Worm (Caenorhabditis elegans) whole organism, L4 larva: ENCODE measurements around the gene dmsr-8.

Experiments used
- F10B5.3 ChIP-seq: sonication (generic microtip); optimal IDR thresholded peaks from 2 replicates; lab custom pipeline; 2016; ENCODE audit warnings: mild to moderate bottlenecking, missing genetic modification characterization, missing compliant biosample characterization
- F37D6.2 ChIP-seq: sonication (generic microtip); optimal IDR thresholded peaks from 2 replicates; lab custom pipeline; 2016; ENCODE audit warnings: mild to moderate bottlenecking, missing genetic modification characterization, missing compliant biosample characterization
- F44E2.7 ChIP-seq: fragments of 200-800 bp; sonication (Bioruptor generic); IDR thresholded peaks from 2 replicates; pipeline ENCODE4 v2.1.2; 2022; ENCODE audit warnings: missing genetic modification characterization, missing compliant biosample characterization
- T20F7.1 ChIP-seq: fragments of 200-800 bp; sonication (Bioruptor generic); optimal IDR thresholded peaks from 2 replicates; lab custom pipeline; 2018; ENCODE audit warnings: mild to moderate bottlenecking, missing genetic modification characterization, missing compliant biosample characterization
- T26A8.4 ChIP-seq: fragments of 200-800 bp; sonication (Bioruptor generic); IDR thresholded peaks from 2 replicates; pipeline ENCODE4 v1.3.6; 2022; ENCODE audit warnings: missing genetic modification characterization, missing compliant biosample characterization
- Y48G9A.11 ChIP-seq: fragments of 200-800 bp; sonication (Bioruptor generic); IDR thresholded peaks from 2 replicates; pipeline ENCODE4 v1.3.6; 2022; ENCODE audit warnings: missing genetic modification reagents, missing genetic modification characterization, missing compliant biosample characterization
- ZK337.2 ChIP-seq: fragments of 200-800 bp; sonication (Bioruptor generic); IDR thresholded peaks from 2 replicates; pipeline ENCODE4 v1.3.6; 2022; ENCODE audit warnings: missing genetic modification reagents, missing genetic modification characterization, missing compliant biosample characterization
- aly-2 ChIP-seq: sonication (generic microtip); optimal IDR thresholded peaks from 2 replicates; lab custom pipeline; 2018; ENCODE audit warnings: missing biosample characterization, missing genetic modification characterization
- ama-1 ChIP-seq: fragments of 150-350 bp; optimal IDR thresholded peaks from 2 replicates; lab custom pipeline; 2014; ENCODE audit warnings: inconsistent platforms, mixed read lengths
- arid-1 ChIP-seq: fragments of 200-800 bp; sonication (Bioruptor generic); conservative IDR thresholded peaks from 2 replicates; pipeline ENCODE4 v1.3.6; 2022; ENCODE audit warnings: missing genetic modification reagents, missing genetic modification characterization, missing compliant biosample characterization
- attf-4 ChIP-seq: sonication (generic microtip); optimal IDR thresholded peaks from 3 replicates; lab custom pipeline; 2017; ENCODE audit warnings: missing biosample characterization, missing genetic modification characterization
- ceh-20 ChIP-seq: fragments of 200-800 bp; sonication (Bioruptor generic); IDR thresholded peaks from 2 replicates; pipeline ENCODE4 v1.3.6; 2022; ENCODE audit warnings: missing genetic modification reagents, missing genetic modification characterization, missing compliant biosample characterization
- ceh-44 ChIP-seq: fragments of 200-800 bp; sonication (Bioruptor generic); IDR thresholded peaks from 2 replicates; pipeline ENCODE4 v1.3.6; 2022; ENCODE audit warnings: missing genetic modification reagents, missing genetic modification characterization, missing compliant biosample characterization
- ceh-62 ChIP-seq: sonication (generic microtip); optimal IDR thresholded peaks from 2 replicates; lab custom pipeline; 2017; ENCODE audit warnings: missing biosample characterization, missing genetic modification characterization
- cey-2 ChIP-seq: sonication (generic microtip); optimal IDR thresholded peaks from 3 replicates; lab custom pipeline; 2017; ENCODE audit warnings: missing genetic modification characterization, mild to moderate bottlenecking, missing compliant biosample characterization, antibody characterized with exemption, borderline replicate concordance; ENCODE audit not compliant: insufficient read depth
- ctbp-1 ChIP-seq: fragments of 200-800 bp; sonication (Bioruptor generic); IDR thresholded peaks from 2 replicates; pipeline ENCODE4 v1.3.6; 2022; ENCODE audit warnings: missing genetic modification reagents, missing genetic modification characterization, missing compliant biosample characterization
- daf-16 ChIP-seq, 3 experiments: sonication (generic microtip); optimal IDR thresholded peaks; 2 replicates each; lab custom pipeline; 2016 to 2017; ENCODE audit warnings: missing genetic modification characterization in 3 of 3, missing genetic modification reagents in 3 of 3, mild to moderate bottlenecking in 2 of 3, missing compliant biosample characterization in 2 of 3, missing biosample characterization in 1 of 3, moderate library complexity in 1 of 3
- daf-19 ChIP-seq: fragments of 200-800 bp; sonication (Bioruptor generic); conservative IDR thresholded peaks from 2 replicates; pipeline ENCODE4 v1.3.6; 2022; ENCODE audit warnings: missing genetic modification characterization, missing compliant biosample characterization
- dmd-6 ChIP-seq: fragments of 200-800 bp; sonication (Bioruptor generic); IDR thresholded peaks from 2 replicates; pipeline ENCODE4 v1.3.6; 2022; ENCODE audit warnings: missing genetic modification reagents, missing genetic modification characterization, missing compliant biosample characterization
- dmd-8 ChIP-seq: fragments of 200-800 bp; sonication (Bioruptor generic); IDR thresholded peaks from 2 replicates; pipeline ENCODE4 v1.3.6; 2022; ENCODE audit warnings: missing genetic modification characterization, missing compliant biosample characterization
- dve-1 ChIP-seq: sonication (generic microtip); optimal IDR thresholded peaks from 2 replicates; lab custom pipeline; 2017; ENCODE audit warnings: antibody characterized with exemption, mild to moderate bottlenecking, missing genetic modification characterization, missing compliant biosample characterization; ENCODE audit not compliant: insufficient read depth
- egl-27 ChIP-seq: sonication (generic microtip); optimal IDR thresholded peaks from 3 replicates; lab custom pipeline; 2017; ENCODE audit warnings: missing biosample characterization, missing genetic modification reagents, missing genetic modification characterization
- egl-43 ChIP-seq: fragments of 200-800 bp; sonication (Bioruptor generic); IDR thresholded peaks from 2 replicates; pipeline ENCODE4 v1.3.6; 2022; ENCODE audit warnings: missing genetic modification reagents, missing genetic modification characterization, missing compliant biosample characterization
- fos-1 ChIP-seq: fragments of 150-350 bp; optimal IDR thresholded peaks from 2 replicates; lab custom pipeline; 2014; ENCODE audit warnings: missing biosample characterization, missing genetic modification characterization
- hif-1 ChIP-seq, 2 experiments: sonication (generic microtip); optimal IDR thresholded peaks; 2 replicates each; lab custom pipeline; 2016 to 2017; ENCODE audit warnings: missing compliant biosample characterization in 2 of 2, missing genetic modification characterization in 2 of 2, missing genetic modification reagents in 2 of 2, missing genotype in 2 of 2, mild to moderate bottlenecking in 1 of 2
- hlh-11 ChIP-seq: fragments of 200-800 bp; sonication (Bioruptor generic); optimal IDR thresholded peaks from 2 replicates; lab custom pipeline; 2018; ENCODE audit warnings: mild to moderate bottlenecking, missing genetic modification characterization, missing compliant biosample characterization
- lin-1 ChIP-seq: fragments of 200-800 bp; sonication (Bioruptor generic); IDR thresholded peaks from 2 replicates; pipeline ENCODE4 v1.3.6; 2022; ENCODE audit warnings: missing genetic modification reagents, missing genetic modification characterization, missing compliant biosample characterization
- lin-13 ChIP-seq: fragments of 150-350 bp; optimal IDR thresholded peaks from 2 replicates; lab custom pipeline; 2014; ENCODE audit warnings: missing biosample characterization, missing genetic modification reagents, missing genetic modification characterization
- lin-29 ChIP-seq: fragments of 200-800 bp; sonication (Bioruptor generic); IDR thresholded peaks from 2 replicates; pipeline ENCODE4 v1.3.6; 2022; ENCODE audit warnings: missing genetic modification reagents, missing genetic modification characterization, missing compliant biosample characterization
- lin-39 ChIP-seq: fragments of 150-350 bp; optimal IDR thresholded peaks from 2 replicates; lab custom pipeline; 2014; ENCODE audit warnings: missing biosample characterization, missing genetic modification reagents, missing genetic modification characterization
- madf-9 ChIP-seq: fragments of 200-800 bp; sonication (Bioruptor generic); conservative IDR thresholded peaks from 2 replicates; pipeline ENCODE4 v1.3.6; 2022; ENCODE audit warnings: missing genetic modification reagents, missing genetic modification characterization, missing compliant biosample characterization
- mdl-1 ChIP-seq, 2 experiments: fragments of 150-350 bp in 1 of 2; sonication (generic microtip) in 1 of 2; optimal IDR thresholded peaks; 2 replicates each; lab custom pipeline; 2014 to 2017; ENCODE audit warnings: missing biosample characterization in 2 of 2, missing genetic modification characterization in 2 of 2
- mxl-3 ChIP-seq: fragments of 200-800 bp; sonication (Bioruptor generic); optimal IDR thresholded peaks from 2 replicates; lab custom pipeline; 2018; ENCODE audit warnings: mild to moderate bottlenecking, missing genetic modification characterization, missing compliant biosample characterization
- nhr-102 ChIP-seq: sonication (generic microtip); optimal IDR thresholded peaks from 2 replicates; lab custom pipeline; 2016; ENCODE audit warnings: mild to moderate bottlenecking, missing genetic modification characterization, moderate library complexity, missing compliant biosample characterization
- nhr-237 ChIP-seq: sonication (generic microtip); optimal IDR thresholded peaks from 2 replicates; lab custom pipeline; 2017; ENCODE audit warnings: missing biosample characterization, missing genetic modification characterization
- nhr-25 ChIP-seq: sonication (generic microtip); optimal IDR thresholded peaks from 2 replicates; lab custom pipeline; 2017; ENCODE audit warnings: missing genetic modification characterization, mild to moderate bottlenecking, missing compliant biosample characterization, antibody characterized with exemption, moderate library complexity, borderline replicate concordance; ENCODE audit not compliant: insufficient read depth
- nhr-28 ChIP-seq: fragments of 150-350 bp; optimal IDR thresholded peaks from 2 replicates; lab custom pipeline; 2014; ENCODE audit warnings: missing biosample characterization, missing genetic modification characterization
- pha-4 ChIP-seq, 2 experiments: fragments of 150-350 bp in 1 of 2; fragments of 200-800 bp in 1 of 2; sonication (Bioruptor generic) in 1 of 2; IDR thresholded peaks in 1 of 2; optimal IDR thresholded peaks in 1 of 2; 2 replicates each; pipeline versions ENCODE4 v1.3.6 to Lab custom; 2014 to 2022; ENCODE audit warnings: missing genetic modification characterization in 2 of 2, missing genetic modification reagents in 2 of 2, missing biosample characterization in 1 of 2, missing compliant biosample characterization in 1 of 2
- php-3 ChIP-seq: fragments of 200-800 bp; sonication (Bioruptor generic); IDR thresholded peaks from 2 replicates; pipeline ENCODE4 v1.3.6; 2022; ENCODE audit warnings: missing genetic modification reagents, missing genetic modification characterization, missing compliant biosample characterization
- snpc-1.2 ChIP-seq: fragments of 200-800 bp; sonication (Bioruptor generic); IDR thresholded peaks from 2 replicates; pipeline ENCODE4 v1.3.6; 2022; ENCODE audit warnings: missing genetic modification reagents, missing genetic modification characterization, missing compliant biosample characterization
- snpc-4 ChIP-seq: fragments of 150-350 bp; optimal IDR thresholded peaks from 2 replicates; lab custom pipeline; 2014; ENCODE audit warnings: missing biosample characterization, missing genetic modification characterization
- spr-1 ChIP-seq: sonication (generic microtip); optimal IDR thresholded peaks from 2 replicates; lab custom pipeline; 2016; ENCODE audit warnings: mild to moderate bottlenecking, missing genetic modification characterization, missing compliant biosample characterization
- tag-97 ChIP-seq: fragments of 200-800 bp; sonication (Bioruptor generic); IDR thresholded peaks from 2 replicates; pipeline ENCODE4 v1.3.6; 2022; ENCODE audit warnings: missing genetic modification characterization, missing compliant biosample characterization
- tra-1 ChIP-seq: fragments of 200-800 bp; sonication (Bioruptor generic); IDR thresholded peaks from 2 replicates; pipeline ENCODE4 v1.3.6; 2022; ENCODE audit warnings: missing genetic modification reagents, missing genetic modification characterization, missing compliant biosample characterization
- unc-130 ChIP-seq: sonication (generic microtip); optimal IDR thresholded peaks from 2 replicates; lab custom pipeline; 2016; ENCODE audit warnings: missing genetic modification reagents, missing genetic modification characterization, missing compliant biosample characterization
- vab-7 ChIP-seq: fragments of 200-800 bp; sonication (Bioruptor generic); IDR thresholded peaks from 2 replicates; pipeline ENCODE4 v1.3.6; 2022; ENCODE audit warnings: missing genetic modification reagents, missing genetic modification characterization, missing compliant biosample characterization
- zfp-3 ChIP-seq: fragments of 200-800 bp; sonication (Bioruptor generic); conservative IDR thresholded peaks from 2 replicates; pipeline ENCODE4 v1.3.6; 2022; ENCODE audit warnings: missing genetic modification reagents, missing genetic modification characterization, missing compliant biosample characterization
- zip-11 ChIP-seq: fragments of 200-800 bp; sonication (Bioruptor generic); IDR thresholded peaks from 2 replicates; pipeline ENCODE4 v1.3.6; 2022; ENCODE audit warnings: missing genetic modification characterization, missing compliant biosample characterization
- ztf-11 ChIP-seq: fragments of 150-350 bp; optimal IDR thresholded peaks from 2 replicates; lab custom pipeline; 2014; ENCODE audit warnings: missing biosample characterization, missing genetic modification characterization
- ztf-7 ChIP-seq: fragments of 150-350 bp; optimal IDR thresholded peaks from 2 replicates; lab custom pipeline; 2014; ENCODE audit warnings: missing biosample characterization, missing genetic modification characterization

dmsr-8 gene

ce11 chrV:10536095-10536691 lies 22.0 kb upstream of the dmsr-8 start, which contains the start of gene ppm-1.A:
ppm-1.A (minus strand) TSS chrV:10536388.
- TF ChIP-seq nhr-25 (tag; lab: Kevin White, UChicago) (no peak), lin-29 (GFP tag; lab: Robert Waterston, UW) (no peak), mdl-1 (tag; optimal IDR thresholded peaks at IDR 0.05; lab: Kevin White, UChicago) (no peak), hlh-11 (tag; lab: Kevin White, UChicago) (peak; percentile 35), nhr-102 (tag; lab: Kevin White, UChicago) (no peak), ztf-7 (tag; lab: Kevin White, UChicago) (no peak), dmd-8 (GFP tag; lab: Robert Waterston, UW) (no peak), tag-97 (no peak), snpc-4 (tag; lab: Kevin White, UChicago) (no peak), ceh-62 (tag; lab: Kevin White, UChicago) (no peak), spr-1 (tag; lab: Kevin White, UChicago) (no peak), ama-1 (lab: Kevin White, UChicago) (peak; percentile 18), ceh-20 (GFP tag; lab: Robert Waterston, UW) (peak; percentile 20; the same call in 1 of the 2 replicates), egl-27 (no peak), F37D6.2 (no peak), T26A8.4 (GFP tag; lab: Robert Waterston, UW) (no peak), lin-39 (tag; lab: Kevin White, UChicago) (no peak), dmd-6 (GFP tag; lab: Robert Waterston, UW) (peak; percentile 46), F44E2.7 (no peak), ctbp-1 (no peak), zfp-3 (GFP tag; lab: Robert Waterston, UW) (no peak), snpc-1.2 (no peak), dve-1 (tag; lab: Kevin White, UChicago) (peak; percentile 30), aly-2 (tag; lab: Kevin White, UChicago) (no peak), lin-13 (GFP tag; lab: Kevin White, UChicago) (no peak), nhr-28 (tag; lab: Kevin White, UChicago) (peak; percentile 64), tra-1 (GFP tag; lab: Robert Waterston, UW) (no peak), madf-9 (GFP tag; lab: Robert Waterston, UW) (no peak), attf-4 (tag; lab: Kevin White, UChicago) (no peak), lin-1 (GFP tag; lab: Robert Waterston, UW) (no peak), F10B5.3 (tag; lab: Kevin White, UChicago) (no peak), daf-19 (GFP tag; lab: Robert Waterston, UW) (no peak), ztf-11 (tag; lab: Kevin White, UChicago) (no peak), php-3 (no peak), ceh-44 (GFP tag; lab: Robert Waterston, UW) (no peak), zip-11 (GFP tag; lab: Robert Waterston, UW) (no peak), unc-130 (GFP tag; lab: Kevin White, UChicago) (no peak), ZK337.2 (no peak), hif-1 (tag; optimal IDR thresholded peaks at IDR 0.05; lab: Kevin White, UChicago) (peak in 1 of 2 experiments; percentile 63), Y48G9A.11 (GFP tag; lab: Robert Waterston, UW) (no peak), daf-16 (GFP tag; optimal IDR thresholded peaks at IDR 0.05; lab: Kevin White, UChicago) (no peak), daf-16 (tag; optimal IDR thresholded peaks at IDR 0.05; lab: Kevin White, UChicago) (no peak), pha-4 (GFP tag; IDR thresholded peaks at IDR 0.05; lab: Robert Waterston, UW) (no peak), pha-4 (tag; optimal IDR thresholded peaks at IDR 0.05; lab: Kevin White, UChicago) (no peak), nhr-237 (no peak), vab-7 (no peak), T20F7.1 (GFP tag; lab: Kevin White, UChicago) (no peak), cey-2 (tag; lab: Kevin White, UChicago) (no peak), arid-1 (GFP tag; lab: Robert Waterston, UW) (no peak), egl-43 (GFP tag; lab: Robert Waterston, UW) (no peak), mxl-3 (no peak), fos-1 (tag; lab: Kevin White, UChicago) (no peak)
